Worm (Caenorhabditis elegans): Measurements from ENCODE around the gene srv-34.

ce11 chrV:16374676-16375075 is at the start of gene srv-34:
- TF ChIP-seq T22C8.4 (GFP tag; IDR thresholded peaks at IDR 0.05), result no peak
- no peak for TF ChIP-seq flt-1 (GFP tag; IDR thresholded peaks at IDR 0.05)
- TF ChIP-seq cog-1 (tag; optimal IDR thresholded peaks at IDR 0.05), result no peak

All from whole organism, midembryonic.